Worm (Caenorhabditis elegans) whole organism, L4/young adult: ENCODE results near the gene T07A5.7.

Source experiments
- W03F9.2 ChIP-seq: fragments of 150-350 bp; optimal IDR thresholded peaks from 2 replicates; lab custom pipeline; 2014; ENCODE audit warnings: missing biosample characterization, missing genetic modification characterization
- dao-5 ChIP-seq: sonication (generic microtip); optimal IDR thresholded peaks from 2 replicates; lab custom pipeline; 2016; ENCODE audit warnings: missing genotype, missing genetic modification characterization, moderate library complexity, missing compliant biosample characterization
- him-1 ChIP-seq: sonication (generic microtip); optimal IDR thresholded peaks from 2 replicates; lab custom pipeline; 2016; ENCODE audit warnings: missing genotype, missing genetic modification reagents, missing genetic modification characterization, missing compliant biosample characterization

The T07A5.7 gene

ce11 chrIII:10318062-10318609 lies 7.2 kb upstream of the T07A5.7 start, which contains the start of the genes unc-50 and ostf-4:
Gene unc-50 (minus strand): TSS chrIII:10318162.
Gene ostf-4 (minus strand): TSS chrIII:10318559.
- TF ChIP-seq W03F9.2 (tag; lab: Kevin White, UChicago) (no peak), dao-5 (tag; lab: Kevin White, UChicago) (no peak), him-1 (no peak)

ce11 chrIII:10314234-10314633 lies 3.3 kb upstream of the T07A5.7 start:
- TF ChIP-seq W03F9.2 (tag; lab: Kevin White, UChicago) = no peak
- TF ChIP-seq dao-5 (tag; lab: Kevin White, UChicago) = no peak
- TF ChIP-seq him-1 = no peak

- TF ChIP-seq dao-5 (tag; lab: Kevin White, UChicago) (no peak), W03F9.2 (tag; lab: Kevin White, UChicago) (no peak), him-1 (no peak)
Observed at ce11 chrIII:10306049-10306448, 4.9 kb downstream of the T07A5.7 start, which contains the start of gene T07A5.1. Gene T07A5.1 (minus strand): TSS chrIII:10306197.

ce11 chrIII:10305295-10305694 lies 5.6 kb downstream of the T07A5.7 start:
- no peak for TF ChIP-seq him-1
- TF ChIP-seq dao-5 (tag; lab: Kevin White, UChicago) = no peak

ce11 chrIII:10300078-10300477 lies 10.8 kb downstream of the T07A5.7 start, which contains the start of gene vglu-3:
Gene vglu-3 (plus strand): TSS chrIII:10300378.
- TF ChIP-seq him-1 (no peak), dao-5 (tag; lab: Kevin White, UChicago) (no peak), W03F9.2 (tag; lab: Kevin White, UChicago) (no peak)

ce11 chrIII:10296904-10297303 lies 14.0 kb downstream of the T07A5.7 start:
- TF ChIP-seq him-1 (no peak), dao-5 (tag; lab: Kevin White, UChicago) (no peak), W03F9.2 (tag; lab: Kevin White, UChicago) (no peak)

- TF ChIP-seq W03F9.2 (tag; lab: Kevin White, UChicago) (no peak), him-1 (no peak), dao-5 (tag; lab: Kevin White, UChicago) (no peak)
Observed at ce11 chrIII:10294837-10295236, 16.1 kb downstream of the T07A5.7 start, which contains the start of gene vglu-2. Gene vglu-2 (plus strand): TSS chrIII:10295137.

ce11 chrIII:10293946-10294345 lies 17.0 kb downstream of the T07A5.7 start:
- TF ChIP-seq dao-5 (tag; lab: Kevin White, UChicago) = no peak
- TF ChIP-seq W03F9.2 (tag; lab: Kevin White, UChicago) = no peak
- no peak for TF ChIP-seq him-1

- TF ChIP-seq dao-5 (tag; lab: Kevin White, UChicago) (no peak), him-1 (no peak), W03F9.2 (tag; lab: Kevin White, UChicago) (no peak)
Observed at ce11 chrIII:10293362-10293761, 17.6 kb downstream of the T07A5.7 start.

ce11 chrIII:10290541-10290940 lies 20.4 kb downstream of the T07A5.7 start:
- TF ChIP-seq him-1 (no peak), dao-5 (tag; lab: Kevin White, UChicago) (no peak), W03F9.2 (tag; lab: Kevin White, UChicago) (no peak)

- TF ChIP-seq him-1 = no peak
- no peak for TF ChIP-seq W03F9.2 (tag; lab: Kevin White, UChicago)
- TF ChIP-seq dao-5 (tag; lab: Kevin White, UChicago) = no peak
Observed at ce11 chrIII:10289790-10290189, 21.1 kb downstream of the T07A5.7 start.

- no peak for TF ChIP-seq him-1
- TF ChIP-seq W03F9.2 (tag; lab: Kevin White, UChicago) = no peak
- no peak for TF ChIP-seq dao-5 (tag; lab: Kevin White, UChicago)
Observed at ce11 chrIII:10285623-10286022, 25.3 kb downstream of the T07A5.7 start, which contains the start of gene K10G9.2. Gene K10G9.2 (plus strand): TSS chrIII:10285923.

- TF ChIP-seq W03F9.2 (tag; lab: Kevin White, UChicago) (no peak), him-1 (peak; percentile 78), dao-5 (tag; lab: Kevin White, UChicago) (no peak)
Observed at ce11 chrIII:10284214-10284613, 26.7 kb downstream of the T07A5.7 start.

ce11 chrIII:10278826-10279225 lies 32.1 kb downstream of the T07A5.7 start, which contains the start of gene pad-2:
Gene pad-2 (plus strand): TSS chrIII:10279126.
- no peak for TF ChIP-seq W03F9.2 (tag; lab: Kevin White, UChicago)
- TF ChIP-seq dao-5 (tag; lab: Kevin White, UChicago) = no peak
- no peak for TF ChIP-seq him-1

- TF ChIP-seq him-1 (no peak), W03F9.2 (tag; lab: Kevin White, UChicago) (no peak), dao-5 (tag; lab: Kevin White, UChicago) (no peak)
Observed at ce11 chrIII:10271807-10272206, 39.1 kb downstream of the T07A5.7 start.
